Worm (Caenorhabditis elegans) whole organism, L2 larva: Measurements from ENCODE around the gene nekl-4.

Experiments used
- ama-1 ChIP-seq: fragments of 150-350 bp; optimal IDR thresholded peaks from 2 replicates; lab custom pipeline; 2018; ENCODE audit warnings: inconsistent platforms
- elt-1 ChIP-seq: fragments of 150-350 bp; optimal IDR thresholded peaks from 2 replicates; lab custom pipeline; 2014; ENCODE audit warnings: missing biosample characterization, missing genetic modification characterization
- lin-13 ChIP-seq: fragments of 150-350 bp; optimal IDR thresholded peaks from 2 replicates; lab custom pipeline; 2014; ENCODE audit warnings: missing biosample characterization, missing genetic modification reagents, missing genetic modification characterization
- nhr-11 ChIP-seq: fragments of 150-350 bp; optimal IDR thresholded peaks from 2 replicates; lab custom pipeline; 2014; ENCODE audit warnings: missing biosample characterization, missing genetic modification characterization
- nhr-23 ChIP-seq: fragments of 150-350 bp; optimal IDR thresholded peaks from 2 replicates; lab custom pipeline; 2014; ENCODE audit warnings: missing biosample characterization, missing genetic modification reagents, missing genetic modification characterization
- snpc-4 ChIP-seq: fragments of 150-350 bp; optimal IDR thresholded peaks from 2 replicates; lab custom pipeline; 2014; ENCODE audit warnings: missing biosample characterization, missing genetic modification characterization

DNA sequence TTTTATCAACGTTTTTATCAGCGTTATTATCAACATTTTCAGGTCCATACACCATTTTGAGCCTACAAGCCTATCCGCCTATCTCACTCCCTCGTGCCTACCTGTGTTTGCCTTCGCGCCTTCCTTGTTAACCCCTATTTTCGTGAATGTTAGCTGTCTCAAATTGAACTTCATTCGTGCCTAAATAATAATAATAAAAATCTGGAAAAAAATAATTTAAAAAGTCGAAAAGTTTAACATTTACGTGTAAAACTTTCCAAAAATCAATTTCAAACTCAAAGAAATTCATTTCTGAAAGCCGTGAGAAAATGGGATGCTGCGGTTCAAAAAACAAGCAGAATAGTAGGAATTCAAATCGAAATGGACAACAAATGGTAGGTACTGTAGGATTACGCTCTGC, 39.3 kb downstream of the nekl-4 start, which contains the start of gene R02F2.10:
- no peak for TF ChIP-seq lin-13 (GFP tag; lab: Kevin White, UChicago)
- TF ChIP-seq nhr-11 (tag; lab: Kevin White, UChicago), result no peak
- no peak for TF ChIP-seq nhr-23 (tag; lab: Kevin White, UChicago)
- no peak for TF ChIP-seq snpc-4 (tag; lab: Kevin White, UChicago)
- no peak for TF ChIP-seq ama-1
- TF ChIP-seq elt-1, result no peak
